Worm (Caenorhabditis elegans): Measurements from ENCODE around the gene C25G4.3.
A peak's percentile ranks its signal among the peaks of the same experiment; 100 is the strongest.

Gene C25G4.3

ce11 chrIV:12454115-12454514 lies 8.4 kb upstream of the C25G4.3 start, which contains the start of gene spe-44:
Gene spe-44 (minus strand): TSS chrIV:12454215.
- TF ChIP-seq lsy-2 (tag; optimal IDR thresholded peaks at IDR 0.05), result no peak
- TF ChIP-seq blmp-1 (tag; optimal IDR thresholded peaks at IDR 0.05; ENCODE audit: insufficient read depth), result no peak
- TF ChIP-seq egl-27 (tag; optimal IDR thresholded peaks at IDR 0.05), result no peak
- no peak for TF ChIP-seq Y55F3AM.14 (GFP tag; optimal IDR thresholded peaks at IDR 0.05)
- TF ChIP-seq mdl-1 (tag; optimal IDR thresholded peaks at IDR 0.05), result no peak

ce11 chrIV:12451225-12451831 lies 5.6 kb upstream of the C25G4.3 start, which contains the start of gene dpy-26:
Gene dpy-26 (minus strand): TSS chrIV:12451335.
- peak; percentile 25 for TF ChIP-seq crh-2 (tag; optimal IDR thresholded peaks at IDR 0.05)
- peak; percentile 39 for TF ChIP-seq gmeb-1 (tag; optimal IDR thresholded peaks at IDR 0.05)
- peak in 1 of 2 experiments; percentile 1 for TF ChIP-seq lsy-2 (tag; optimal IDR thresholded peaks at IDR 0.05)
- peak; percentile 86 for TF ChIP-seq nhr-129 (tag; optimal IDR thresholded peaks at IDR 0.05)
- TF ChIP-seq F13H6.1 (tag; optimal IDR thresholded peaks at IDR 0.05), result no peak

DNA sequence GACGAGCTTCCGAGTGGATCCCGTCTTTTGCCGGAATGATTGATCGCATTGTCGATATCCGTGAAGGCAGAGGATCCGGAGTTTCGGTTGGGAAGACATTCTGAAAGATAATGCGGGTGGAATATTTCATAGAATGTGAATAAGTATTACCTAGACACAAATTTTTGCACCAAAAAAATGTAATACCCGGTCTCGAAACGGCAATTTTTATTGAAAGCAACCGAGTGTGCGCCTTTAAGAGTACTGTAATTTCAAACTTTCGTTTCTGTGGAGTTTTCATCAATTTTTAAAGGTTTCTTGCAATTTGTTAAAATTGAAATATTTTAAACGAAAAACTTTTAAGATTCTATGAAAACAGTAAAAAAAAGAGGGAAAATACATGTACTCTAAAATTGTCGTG lies 1.7 kb downstream of the C25G4.3 start, which contains the start of gene C25G4.2:
TSS of gene C25G4.2 (minus strand) at position 100 of the 400 bp plus-strand sequence.
- TF ChIP-seq elt-3 (tag; optimal IDR thresholded peaks at IDR 0.05), result no peak
- no peak for TF ChIP-seq mbf-1 (tag; optimal IDR thresholded peaks at IDR 0.05)
- TF ChIP-seq peb-1 (tag; optimal IDR thresholded peaks at IDR 0.05), result no peak
- TF ChIP-seq nhr-11 (tag; optimal IDR thresholded peaks at IDR 0.05), result no peak
- no peak for TF ChIP-seq sma-9 (GFP tag; optimal IDR thresholded peaks at IDR 0.05)
- TF ChIP-seq sma-9 (tag; optimal IDR thresholded peaks at IDR 0.05), result no peak
- TF ChIP-seq snpc-4 (tag; optimal IDR thresholded peaks at IDR 0.05), result no peak
- TF ChIP-seq ceh-82 (tag; optimal IDR thresholded peaks at IDR 0.05), result no peak
- no peak for TF ChIP-seq alr-1 (tag; optimal IDR thresholded peaks at IDR 0.05)
- TF ChIP-seq lin-13 (GFP tag; optimal IDR thresholded peaks at IDR 0.05), result no peak
- no peak for TF ChIP-seq zag-1 (tag; optimal IDR thresholded peaks at IDR 0.05)
- TF ChIP-seq gmeb-1 (tag; optimal IDR thresholded peaks at IDR 0.05), result no peak
- TF ChIP-seq sem-4 (tag; optimal IDR thresholded peaks at IDR 0.05), result no peak
- no peak for TF ChIP-seq ztf-11 (tag; optimal IDR thresholded peaks at IDR 0.05)

DNA sequence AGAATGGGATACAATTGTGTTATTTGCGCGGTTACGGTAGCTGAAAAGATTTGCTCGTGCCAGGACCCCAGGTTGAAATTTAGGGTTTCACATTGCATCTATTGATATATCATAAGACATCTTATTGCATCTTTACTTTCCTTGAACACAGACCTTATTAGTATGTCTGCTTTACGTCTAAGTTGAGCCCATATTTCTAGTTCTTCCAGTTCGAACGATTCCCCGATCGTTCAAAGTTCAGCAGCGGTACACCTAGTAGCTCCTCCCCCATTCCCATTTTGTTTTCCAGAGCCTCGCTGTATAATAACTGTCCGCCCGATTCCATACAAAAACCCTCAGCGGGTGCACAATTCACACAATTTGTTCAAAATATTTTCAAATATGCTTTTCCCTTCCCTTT lies 4.0 kb downstream of the C25G4.3 start, which contains the start of gene C25G4.17:
TSS of gene C25G4.17 (plus strand) at position 301 of the 400 bp plus-strand sequence.
- no peak for TF ChIP-seq peb-1 (tag; optimal IDR thresholded peaks at IDR 0.05)
- TF ChIP-seq alr-1 (tag; optimal IDR thresholded peaks at IDR 0.05), result no peak
- TF ChIP-seq unc-55 (GFP tag; optimal IDR thresholded peaks at IDR 0.05), result no peak
- TF ChIP-seq mbf-1 (tag; optimal IDR thresholded peaks at IDR 0.05), result no peak
- no peak for TF ChIP-seq ZK546.5 (tag; optimal IDR thresholded peaks at IDR 0.05)
- no peak for TF ChIP-seq nhr-11 (tag; optimal IDR thresholded peaks at IDR 0.05)
- no peak for TF ChIP-seq nhr-6 (tag; optimal IDR thresholded peaks at IDR 0.05)
- no peak for TF ChIP-seq mab-5 (tag; optimal IDR thresholded peaks at IDR 0.05)
- TF ChIP-seq Y55F3AM.14 (GFP tag; optimal IDR thresholded peaks at IDR 0.05), result no peak
- TF ChIP-seq F13H6.1 (tag; optimal IDR thresholded peaks at IDR 0.05), result no peak
- TF ChIP-seq sem-4 (tag; optimal IDR thresholded peaks at IDR 0.05), result no peak
- TF ChIP-seq R02D3.7 (tag; optimal IDR thresholded peaks at IDR 0.05), result no peak
- no peak for TF ChIP-seq lin-13 (GFP tag; optimal IDR thresholded peaks at IDR 0.05)
- no peak for TF ChIP-seq unc-62 (GFP tag; optimal IDR thresholded peaks at IDR 0.05)
- TF ChIP-seq unc-39 (tag; optimal IDR thresholded peaks at IDR 0.05), result no peak
- no peak for TF ChIP-seq ztf-4 (tag; optimal IDR thresholded peaks at IDR 0.05)
- no peak for TF ChIP-seq egl-27 (tag; optimal IDR thresholded peaks at IDR 0.05)

ce11 chrIV:12438359-12438758 lies 7.3 kb downstream of the C25G4.3 start, which contains the start of gene clec-185:
Gene clec-185 (plus strand): TSS chrIV:12438659.
- no peak for TF ChIP-seq fos-1 (tag; optimal IDR thresholded peaks at IDR 0.05)
- no peak for TF ChIP-seq nhr-129 (tag; optimal IDR thresholded peaks at IDR 0.05)
- TF ChIP-seq nhr-11 (tag; optimal IDR thresholded peaks at IDR 0.05), result no peak
- TF ChIP-seq sma-3 (GFP tag; optimal IDR thresholded peaks at IDR 0.05), result no peak
- TF ChIP-seq ztf-4 (tag; optimal IDR thresholded peaks at IDR 0.05), result no peak
- TF ChIP-seq unc-55 (GFP tag; optimal IDR thresholded peaks at IDR 0.05), result no peak
- TF ChIP-seq sma-9 (GFP tag; optimal IDR thresholded peaks at IDR 0.05), result no peak
- TF ChIP-seq sma-9 (tag; optimal IDR thresholded peaks at IDR 0.05), result no peak
